Worm (Caenorhabditis elegans) whole organism, young adult: ENCODE measurements around the gene str-102.
"Not testable (repeated sequence)": the region's sequence is repeated elsewhere in the genome, so short reads cannot be mapped to it uniquely, and the experiment has no call there.

ENCODE experiments used
- F49E8.2 ChIP-seq: sonication (generic microtip); optimal IDR thresholded peaks from 3 replicates; lab custom pipeline; 2017; ENCODE audit warnings: missing genetic modification characterization, mild to moderate bottlenecking, missing compliant biosample characterization, antibody characterized with exemption, moderate library complexity; ENCODE audit not compliant: insufficient read depth
- ama-1 ChIP-seq, 3 experiments: fragments of 150-350 bp in 1 of 3; sonication (generic microtip) in 2 of 3; optimal IDR thresholded peaks; 2 replicates each; lab custom pipeline; 2014 to 2018; ENCODE audit warnings: missing biosample characterization in 2 of 3, missing genetic modification characterization in 2 of 3, missing genetic modification reagents in 2 of 3
- aptf-2 ChIP-seq: fragments of 200-800 bp; sonication (Bioruptor generic); conservative IDR thresholded peaks from 2 replicates; pipeline ENCODE4 v1.3.6; 2022; ENCODE audit warnings: missing genetic modification reagents, missing genetic modification characterization, missing compliant biosample characterization
- dpl-1 ChIP-seq: fragments of 150-350 bp; optimal IDR thresholded peaks from 2 replicates; lab custom pipeline; 2014; ENCODE audit warnings: missing biosample characterization, missing genetic modification reagents, missing genetic modification characterization
- lin-54 ChIP-seq: fragments of 200-800 bp; sonication (Bioruptor generic); optimal IDR thresholded peaks from 2 replicates; lab custom pipeline; 2018; ENCODE audit warnings: mild to moderate bottlenecking, missing genetic modification characterization, missing compliant biosample characterization
- lsy-27 ChIP-seq: sonication (generic microtip); optimal IDR thresholded peaks from 2 replicates; lab custom pipeline; 2017; ENCODE audit warnings: missing genetic modification characterization, mild to moderate bottlenecking, missing compliant biosample characterization, antibody characterized with exemption, missing genotype, borderline replicate concordance; ENCODE audit not compliant: insufficient read depth
- madf-10 ChIP-seq: sonication (generic microtip); optimal IDR thresholded peaks from 2 replicates; lab custom pipeline; 2016; ENCODE audit warnings: mild to moderate bottlenecking, missing genetic modification characterization, missing compliant biosample characterization
- nhr-80 ChIP-seq: sonication (generic microtip); optimal IDR thresholded peaks from 2 replicates; lab custom pipeline; 2016; ENCODE audit warnings: missing genetic modification characterization, missing compliant biosample characterization
- pha-4 ChIP-seq: fragments of 150-350 bp; sonication (generic microtip); optimal IDR thresholded peaks from 2 replicates; lab custom pipeline; 2014; ENCODE audit warnings: missing biosample characterization, missing genetic modification reagents, missing genetic modification characterization
- repo-1 ChIP-seq: sonication (generic microtip); optimal IDR thresholded peaks from 2 replicates; lab custom pipeline; 2017; ENCODE audit warnings: mild to moderate bottlenecking, missing genetic modification characterization, missing compliant biosample characterization
- snpc-4 ChIP-seq, 5 experiments: fragments of 150-350 bp in 1 of 5; sonication (generic microtip) in 4 of 5; optimal IDR thresholded peaks; 2 replicates each; lab custom pipeline; 2014 to 2018; ENCODE audit warnings: missing genetic modification characterization in 5 of 5, missing biosample characterization in 3 of 5, antibody characterized with exemption in 2 of 5, mild to moderate bottlenecking in 2 of 5, missing compliant biosample characterization in 2 of 5, missing genotype in 2 of 5, moderate library complexity in 2 of 5, missing genetic modification reagents in 1 of 5
- unc-130 ChIP-seq: sonication (generic microtip); optimal IDR thresholded peaks from 2 replicates; lab custom pipeline; 2016; ENCODE audit warnings: missing genetic modification reagents, missing genetic modification characterization, missing compliant biosample characterization

ce11 chrV:15361412-15361811 lies 23.4 kb upstream of the str-102 start, which contains the start of gene ech-1.1:
- not testable (repeated sequence) for TF ChIP-seq dpl-1 (GFP tag; lab: Kevin White, UChicago); F49E8.2; nhr-80; madf-10; aptf-2 (GFP tag; lab: Robert Waterston, UW); lsy-27 (tag; lab: Kevin White, UChicago); repo-1 (tag; lab: Kevin White, UChicago); unc-130 (GFP tag; lab: Kevin White, UChicago); lin-54 (GFP tag; lab: Kevin White, UChicago); snpc-4 (GFP tag; optimal IDR thresholded peaks at IDR 0.05; lab: Kevin White, UChicago); snpc-4 (tag; optimal IDR thresholded peaks at IDR 0.05; lab: Kevin White, UChicago); pha-4 (tag; lab: Kevin White, UChicago); ama-1 (optimal IDR thresholded peaks at IDR 0.05; lab: Kevin White, UChicago); ama-1 (GFP tag; optimal IDR thresholded peaks at IDR 0.05; lab: Kevin White, UChicago)
